Fruit fly (Drosophila melanogaster) whole organism, embryonic: Measurements from ENCODE around the gene mthl9.

Experiments used
- Aef1 ChIP-seq: fragments of 200-800 bp; sonication (Bioruptor generic); IDR thresholded peaks from 3 replicates; pipeline ENCODE4 v1.3.6; 2022; ENCODE audit warnings: missing biosample characterization, missing genetic modification characterization
- Bgb ChIP-seq: fragments of 200-800 bp; sonication (Bioruptor generic); IDR thresholded peaks from 2 replicates; pipeline ENCODE4 v1.3.6; 2022; ENCODE audit warnings: missing biosample characterization, missing genetic modification characterization; ENCODE audit not compliant: partially characterized antibody
- CG10321 ChIP-seq: fragments of 200-800 bp; sonication (Bioruptor generic); IDR thresholded peaks from 2 replicates; pipeline ENCODE4 v1.3.6; 2022; ENCODE audit warnings: missing biosample characterization, missing genetic modification characterization
- CG11695 ChIP-seq: fragments of 200-800 bp; sonication (Bioruptor generic); IDR thresholded peaks from 3 replicates; pipeline ENCODE4 v1.3.6; 2022; ENCODE audit warnings: missing biosample characterization, missing genetic modification characterization
- CG12769 ChIP-seq: fragments of 200-800 bp; sonication (Bioruptor generic); optimal IDR thresholded peaks from 2 replicates; lab custom pipeline; 2019; ENCODE audit warnings: missing biosample characterization, mild to moderate bottlenecking, missing genetic modification characterization, moderate library complexity
- CG13296 ChIP-seq: fragments of 200-800 bp; sonication (Bioruptor generic); optimal IDR thresholded peaks from 3 replicates; lab custom pipeline; 2018; ENCODE audit warnings: missing biosample characterization, mild to moderate bottlenecking, missing genetic modification characterization
- CG13624 ChIP-seq: fragments of 200-800 bp; sonication (Bioruptor generic); optimal IDR thresholded peaks from 2 replicates; lab custom pipeline; 2016; ENCODE audit warnings: missing biosample characterization, missing genetic modification characterization
- CG15479 ChIP-seq: fragments of 200-800 bp; sonication (Bioruptor generic); optimal IDR thresholded peaks from 3 replicates; lab custom pipeline; 2019; ENCODE audit warnings: missing biosample characterization, mild to moderate bottlenecking, missing genetic modification characterization, moderate library complexity
- CG16813 ChIP-seq: fragments of 200-800 bp; sonication (Bioruptor generic); IDR thresholded peaks from 3 replicates; pipeline ENCODE4 v1.3.6; 2022; ENCODE audit warnings: missing biosample characterization, missing genetic modification characterization; ENCODE audit not compliant: partially characterized antibody
- CG16863 ChIP-seq: fragments of 200-800 bp; sonication (Bioruptor generic); optimal IDR thresholded peaks from 3 replicates; lab custom pipeline; 2016; ENCODE audit warnings: missing biosample characterization, missing genetic modification characterization
- CG1832 ChIP-seq: fragments of 200-800 bp; sonication (Bioruptor generic); optimal IDR thresholded peaks from 2 replicates; lab custom pipeline; 2017; ENCODE audit warnings: missing biosample characterization, mild to moderate bottlenecking, missing genetic modification characterization, inconsistent platforms
- CG33213 ChIP-seq: fragments of 200-800 bp; sonication (Bioruptor generic); optimal IDR thresholded peaks from 3 replicates; lab custom pipeline; 2016; ENCODE audit warnings: missing biosample characterization, missing genetic modification characterization
- CG3838 ChIP-seq: fragments of 200-800 bp; sonication (Bioruptor generic); optimal IDR thresholded peaks from 3 replicates; lab custom pipeline; 2016; ENCODE audit warnings: missing biosample characterization, missing genetic modification characterization
- CG6272 ChIP-seq: fragments of 200-800 bp; sonication (Bioruptor generic); IDR thresholded peaks from 2 replicates; pipeline ENCODE4 v1.3.6; 2022; ENCODE audit warnings: missing biosample characterization, missing genetic modification characterization
- CG6791 ChIP-seq: fragments of 200-800 bp; sonication (Bioruptor generic); IDR thresholded peaks from 3 replicates; pipeline ENCODE4 v1.3.6; 2022; ENCODE audit warnings: missing biosample characterization, missing genetic modification characterization; ENCODE audit not compliant: partially characterized antibody
- CG9437 ChIP-seq: fragments of 200-800 bp; sonication (Bioruptor generic); optimal IDR thresholded peaks from 2 replicates; lab custom pipeline; 2018; ENCODE audit warnings: missing biosample characterization, mild to moderate bottlenecking, missing genetic modification characterization
- D ChIP-seq, 2 experiments: fragments of 200-800 bp in 1 of 2; fragments of >200 bp in 1 of 2; sonication (Bioruptor generic) in 1 of 2; optimal IDR thresholded peaks; 2 replicates in 1 of 2; 3 replicates in 1 of 2; lab custom pipeline; 2017; ENCODE audit warnings: mild to moderate bottlenecking in 1 of 2, missing biosample characterization in 1 of 2, missing genetic modification characterization in 1 of 2, missing genetic modification reagents in 1 of 2
- Elba2 ChIP-seq: fragments of 200-800 bp; sonication (Bioruptor generic); optimal IDR thresholded peaks from 3 replicates; lab custom pipeline; 2016; ENCODE audit warnings: missing biosample characterization, missing genetic modification characterization
- Ets65A ChIP-seq: fragments of 200-800 bp; sonication (Bioruptor generic); peaks from one replicate; lab custom pipeline; 2016; ENCODE audit warnings: missing biosample characterization, missing genetic modification characterization
- Med ChIP-seq: fragments of 200-800 bp; sonication (Bioruptor generic); peaks from one replicate; lab custom pipeline; 2016; ENCODE audit warnings: missing biosample characterization, missing genetic modification characterization, mild to moderate bottlenecking, inconsistent platforms, moderate library complexity
- Pdp1 ChIP-seq, 2 experiments: fragments of 200-800 bp; sonication (Bioruptor generic); optimal IDR thresholded peaks; 3 replicates each; lab custom pipeline; 2016; ENCODE audit warnings: missing biosample characterization in 2 of 2, missing genetic modification characterization in 2 of 2, mild to moderate bottlenecking in 1 of 2, moderate library complexity in 1 of 2
- Stat92E ChIP-seq, 3 experiments: fragments of >200 bp in 2 of 3; fragments of 200-800 bp in 1 of 3; sonication (Bioruptor generic) in 1 of 3; optimal IDR thresholded peaks; 2 replicates each; lab custom pipeline; 2017 to 2019; ENCODE audit warnings: missing biosample characterization in 3 of 3, missing genetic modification characterization in 3 of 3, mild to moderate bottlenecking in 1 of 3, moderate library complexity in 1 of 3
- Trl ChIP-seq, 3 experiments: fragments of >200 bp in 2 of 3; fragments of 200-800 bp in 1 of 3; sonication (Bioruptor generic) in 1 of 3; optimal IDR thresholded peaks; 2 replicates in 1 of 3; 3 replicates in 2 of 3; lab custom pipeline; 2016 to 2017; ENCODE audit warnings: missing biosample characterization in 1 of 3, missing genetic modification characterization in 1 of 3
- ac ChIP-seq: fragments of 200-800 bp; sonication (Bioruptor generic); optimal IDR thresholded peaks from 3 replicates; lab custom pipeline; 2017; ENCODE audit warnings: missing biosample characterization, mild to moderate bottlenecking, missing genetic modification characterization
- amos ChIP-seq: fragments of 200-800 bp; sonication (Bioruptor generic); IDR thresholded peaks from 2 replicates; pipeline ENCODE4 v1.3.6; 2022; ENCODE audit warnings: missing biosample characterization, missing genetic modification characterization; ENCODE audit not compliant: partially characterized antibody
- bbx ChIP-seq: fragments of 200-800 bp; sonication (Bioruptor generic); IDR thresholded peaks from 2 replicates; pipeline ENCODE4 v1.3.6; 2022; ENCODE audit warnings: missing biosample characterization, missing genetic modification characterization; ENCODE audit not compliant: partially characterized antibody
- chif ChIP-seq, 2 experiments: fragments of 200-800 bp; sonication (Bioruptor generic); optimal IDR thresholded peaks; 3 replicates each; lab custom pipeline; 2016; ENCODE audit warnings: missing biosample characterization in 2 of 2, missing genetic modification characterization in 2 of 2
- crol ChIP-seq: fragments of 200-800 bp; sonication (Bioruptor generic); IDR thresholded peaks from 2 replicates; pipeline ENCODE4 v1.3.6; 2022; ENCODE audit warnings: missing biosample characterization, missing genetic modification characterization
- dm ChIP-seq: fragments of 200-800 bp; sonication (Bioruptor generic); optimal IDR thresholded peaks from 3 replicates; lab custom pipeline; 2016; ENCODE audit warnings: missing biosample characterization, missing genetic modification characterization
- gt ChIP-seq: fragments of 200-800 bp; sonication (Bioruptor generic); IDR thresholded peaks from 2 replicates; pipeline ENCODE4 v1.3.6; 2022; ENCODE audit warnings: missing biosample characterization, missing genetic modification characterization
- ham ChIP-seq: fragments of 200-800 bp; sonication (Bioruptor generic); IDR thresholded peaks from 2 replicates; pipeline ENCODE4 v1.3.6; 2022; ENCODE audit warnings: missing biosample characterization, missing genetic modification characterization
- kni ChIP-seq: fragments of 200-800 bp; sonication (Bioruptor generic); optimal IDR thresholded peaks from 3 replicates; lab custom pipeline; 2017; ENCODE audit warnings: mild to moderate bottlenecking, missing biosample characterization, missing genetic modification reagents, missing genetic modification characterization
- knrl ChIP-seq: fragments of 200-800 bp; sonication (Bioruptor generic); IDR thresholded peaks from 3 replicates; pipeline ENCODE4 v1.3.6; 2022; ENCODE audit warnings: missing biosample characterization, missing genetic modification characterization; ENCODE audit not compliant: partially characterized antibody
- mirr ChIP-seq: fragments of 200-800 bp; sonication (Bioruptor generic); optimal IDR thresholded peaks from 3 replicates; lab custom pipeline; 2018; ENCODE audit warnings: missing biosample characterization, mild to moderate bottlenecking, missing genetic modification characterization
- nerfin-1 ChIP-seq: fragments of 200-800 bp; sonication (Bioruptor generic); optimal IDR thresholded peaks from 3 replicates; lab custom pipeline; 2019; ENCODE audit warnings: missing biosample characterization, mild to moderate bottlenecking, missing genetic modification characterization, moderate library complexity
- nom ChIP-seq: fragments of 200-800 bp; sonication (Bioruptor generic); optimal IDR thresholded peaks from 2 replicates; lab custom pipeline; 2017; ENCODE audit warnings: missing biosample characterization, missing genetic modification characterization, mild to moderate bottlenecking, moderate library complexity, missing genetic modification reagents
- phol ChIP-seq: fragments of 200-800 bp; sonication (Bioruptor generic); optimal IDR thresholded peaks from 3 replicates; lab custom pipeline; 2018; ENCODE audit warnings: missing biosample characterization, mild to moderate bottlenecking, missing genetic modification characterization, moderate library complexity
- pum ChIP-seq: fragments of 200-800 bp; sonication (Bioruptor generic); optimal IDR thresholded peaks from 2 replicates; lab custom pipeline; 2016; ENCODE audit warnings: missing biosample characterization, missing genetic modification characterization
- rib ChIP-seq: fragments of 200-800 bp; sonication (Bioruptor generic); IDR thresholded peaks from 2 replicates; pipeline ENCODE4 v1.3.6; 2022; ENCODE audit warnings: missing biosample characterization, missing genetic modification characterization
- sens ChIP-seq: fragments of 200-800 bp; sonication (Bioruptor generic); peaks from one replicate; lab custom pipeline; 2016; ENCODE audit warnings: missing biosample characterization, missing genetic modification characterization
- seq ChIP-seq: fragments of 200-800 bp; sonication (Bioruptor generic); IDR thresholded peaks from 2 replicates; pipeline ENCODE4 v1.3.6; 2022; ENCODE audit warnings: missing biosample characterization, missing genetic modification characterization
- shn ChIP-seq: fragments of 200-800 bp; sonication (Bioruptor generic); optimal IDR thresholded peaks from 3 replicates; lab custom pipeline; 2016; ENCODE audit warnings: missing biosample characterization, missing genetic modification characterization
- sisA ChIP-seq: fragments of 200-800 bp; sonication (Bioruptor generic); IDR thresholded peaks from 2 replicates; pipeline ENCODE4 v1.3.6; 2022; ENCODE audit warnings: missing biosample characterization, missing genetic modification characterization
- sna ChIP-seq: fragments of 200-800 bp; sonication (Bioruptor generic); IDR thresholded peaks from 2 replicates; pipeline ENCODE4 v1.3.6; 2022; ENCODE audit warnings: missing biosample characterization, missing genetic modification characterization; ENCODE audit not compliant: partially characterized antibody
- sr ChIP-seq: fragments of 200-800 bp; sonication (Bioruptor generic); IDR thresholded peaks from 3 replicates; pipeline ENCODE4 v1.3.6; 2022; ENCODE audit warnings: missing biosample characterization, missing genetic modification characterization
- ttk ChIP-seq: fragments of 200-800 bp; sonication (Bioruptor generic); IDR thresholded peaks from 2 replicates; pipeline ENCODE4 v2.1.2; 2022; ENCODE audit warnings: missing biosample characterization, missing genetic modification characterization
- wdn ChIP-seq: fragments of 200-800 bp; sonication (Bioruptor generic); IDR thresholded peaks from 2 replicates; pipeline ENCODE4 v1.3.6; 2022; ENCODE audit warnings: missing biosample characterization, missing genetic modification characterization

Gene mthl9

DNA sequence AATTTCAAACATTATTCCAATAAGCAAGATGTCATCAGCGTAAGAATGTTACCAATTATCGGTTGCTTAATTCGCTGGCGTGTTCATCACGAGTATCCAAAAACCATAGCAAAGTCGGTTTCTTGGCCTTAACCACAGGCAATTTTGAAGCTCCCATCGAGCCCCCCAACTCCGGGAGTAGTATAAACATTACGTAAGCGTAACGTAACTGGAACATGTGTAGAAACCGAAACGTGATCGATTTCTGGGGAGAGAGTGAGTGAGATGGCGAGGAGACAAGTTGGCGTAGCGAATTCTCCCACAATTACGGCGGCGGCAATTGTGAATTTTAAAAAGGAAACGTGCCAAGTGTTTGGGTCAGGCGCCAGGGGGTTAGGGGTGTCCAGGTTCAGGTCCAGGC lies 46.8 kb upstream of the mthl9 start:
- TF ChIP-seq phol (no peak), crol (GFP tag; lab: Robert Waterston, UW) (0 out of 2 replicates have a peak, but pooled peaks have one; percentile 10), CG9437 (GFP tag; lab: Kevin White, UChicago) (peak; percentile 66), Pdp1 (GFP tag; optimal IDR thresholded peaks at IDR 0.05; lab: Kevin White, UChicago) (peak in 1 of 2 experiments; percentile 66), Ets65A (GFP tag; lab: Kevin White, UChicago) (peak; percentile 23), sisA (GFP tag; lab: Robert Waterston, UW) (no peak)

DNA sequence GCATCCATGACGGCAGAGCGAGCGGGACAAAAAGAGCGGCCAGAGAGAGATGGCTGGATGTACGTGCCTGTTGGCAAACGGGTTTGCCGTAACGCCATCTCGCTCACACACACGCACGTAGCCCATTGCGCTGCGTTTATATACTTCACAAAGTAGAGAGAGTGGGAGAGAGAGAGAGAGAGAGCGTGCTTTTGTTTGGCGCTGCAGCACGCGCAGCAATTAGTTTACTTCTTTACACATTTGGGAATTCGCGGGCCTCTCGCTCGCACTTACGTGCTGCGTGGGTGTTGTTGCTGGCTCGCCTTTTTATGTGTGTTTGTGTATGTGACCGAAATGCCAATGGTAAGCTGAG lies 45.9 kb upstream of the mthl9 start:
- TF ChIP-seq wdn = no peak
- TF ChIP-seq CG6272 (GFP tag; lab: Robert Waterston, UW) = peak; percentile 24; the same call in 1 of the 2 replicates
- TF ChIP-seq amos = peak; percentile 12; the same call in 1 of the 2 replicates
- no peak for TF ChIP-seq CG13296
- TF ChIP-seq sr (GFP tag; lab: Robert Waterston, UW) = peak; percentile 91
- TF ChIP-seq dm (GFP tag; lab: Kevin White, UChicago) = peak; percentile 8
- no peak; the same call in 2 of the 3 replicates for TF ChIP-seq CG6791 (GFP tag; lab: Robert Waterston, UW)
- TF ChIP-seq CG11695 (GFP tag; lab: Robert Waterston, UW) = no peak
- peak; percentile 50 to 62 for TF ChIP-seq Trl (optimal IDR thresholded peaks at IDR 0.05; lab: Kevin White, UChicago)
- TF ChIP-seq Trl (GFP tag; optimal IDR thresholded peaks at IDR 0.05; lab: Kevin White, UChicago) = no peak
- TF ChIP-seq CG10321 = peak; percentile 99
- peak; percentile 48; the same call in 1 of the 3 replicates for TF ChIP-seq knrl
- peak; percentile 16; the same call in 1 of the 2 replicates for TF ChIP-seq seq (GFP tag; lab: Robert Waterston, UW)
- TF ChIP-seq Med (GFP tag; lab: Kevin White, UChicago) = no peak
- peak; percentile 2 for TF ChIP-seq mirr (GFP tag; lab: Kevin White, UChicago)
- no peak for TF ChIP-seq CG33213 (GFP tag; lab: Kevin White, UChicago)
- TF ChIP-seq CG12769 = peak; percentile 57
- no peak for TF ChIP-seq CG16863 (GFP tag; lab: Kevin White, UChicago)
- TF ChIP-seq Aef1 (GFP tag; lab: Robert Waterston, UW) = peak; percentile 71
- TF ChIP-seq rib (GFP tag; lab: Robert Waterston, UW) = no peak
- TF ChIP-seq ac (GFP tag; lab: Kevin White, UChicago) = no peak
- TF ChIP-seq CG15479 = peak; percentile 75
- peak; percentile 32; the same call in 1 of the 2 replicates for TF ChIP-seq ttk (GFP tag; lab: Robert Waterston, UW)
- TF ChIP-seq ham (GFP tag; lab: Robert Waterston, UW) = no peak
- TF ChIP-seq CG3838 (GFP tag; lab: Kevin White, UChicago) = no peak
- no peak for TF ChIP-seq gt (GFP tag; lab: Robert Waterston, UW)
- TF ChIP-seq sna (GFP tag; lab: Robert Waterston, UW) = 0 out of 2 replicates have a peak, but pooled peaks have one; percentile 29
- peak; percentile 52; the same call in 1 of the 3 replicates for TF ChIP-seq CG16813
- TF ChIP-seq CG1832 (GFP tag; lab: Kevin White, UChicago) = peak; percentile 100
- TF ChIP-seq shn (GFP tag; lab: Kevin White, UChicago) = no peak
- peak; percentile 64 for TF ChIP-seq sens (GFP tag; lab: Kevin White, UChicago)
- peak; percentile 82 for TF ChIP-seq kni (GFP tag; lab: Kevin White, UChicago)
- peak; percentile 97 for TF ChIP-seq D (optimal IDR thresholded peaks at IDR 0.05; lab: Kevin White, UChicago)
- no peak for TF ChIP-seq D (GFP tag; optimal IDR thresholded peaks at IDR 0.05; lab: Kevin White, UChicago)
- peak; percentile 42; the same call in 1 of the 2 replicates for TF ChIP-seq Bgb
- TF ChIP-seq nerfin-1 (tag; lab: Kevin White, UChicago) = peak; percentile 55
- TF ChIP-seq chif (GFP tag; optimal IDR thresholded peaks at IDR 0.05; lab: Kevin White, UChicago) = peak in 1 of 2 experiments; percentile 13
- TF ChIP-seq CG13624 (GFP tag; lab: Kevin White, UChicago) = no peak
- TF ChIP-seq Elba2 (GFP tag; lab: Kevin White, UChicago) = peak; percentile 28
- peak; percentile 60 for TF ChIP-seq bbx (GFP tag; lab: Robert Waterston, UW)
- TF ChIP-seq nom (GFP tag; lab: Kevin White, UChicago) = no peak
- TF ChIP-seq pum (GFP tag; lab: Kevin White, UChicago) = no peak
- peak in 1 of 3 experiments; percentile 9 for TF ChIP-seq Stat92E (GFP tag; optimal IDR thresholded peaks at IDR 0.05; lab: Kevin White, UChicago)
